Fruit fly (Drosophila melanogaster) S2 (cell line): Measurements from ENCODE around the gene btv.
A peak's percentile ranks its signal among the peaks of the same experiment; 100 is the strongest.

ENCODE experiments used
- CG8478 ChIP-seq: fragments of >200 bp; optimal IDR thresholded peaks from 2 replicates; lab custom pipeline; 2018
- CTCF ChIP-seq, 2 experiments: fragments of >200 bp; optimal IDR thresholded peaks; 2 replicates each; lab custom pipeline; 2018

btv gene

dm6 chr2L:17972999-17973398, 9.3 kb downstream of the btv start:
- TF ChIP-seq CG8478 (lab: Kevin White, UChicago) = no peak
- no peak for TF ChIP-seq CTCF (optimal IDR thresholded peaks at IDR 0.05; lab: Kevin White, UChicago)

- TF ChIP-seq CTCF (optimal IDR thresholded peaks at IDR 0.05; lab: Kevin White, UChicago) (peak; percentile 34 to 51), CG8478 (lab: Kevin White, UChicago) (no peak)
Observed at dm6 chr2L:17963710-17964109, 18.6 kb downstream of the btv start.

- TF ChIP-seq CG8478 (lab: Kevin White, UChicago) = no peak
- TF ChIP-seq CTCF (optimal IDR thresholded peaks at IDR 0.05; lab: Kevin White, UChicago) = peak; percentile 72 to 81
Observed at dm6 chr2L:17963071-17963567, 19.2 kb downstream of the btv start, which contains the start of gene CG5674. CG5674 (plus strand) TSS chr2L:17963379.

dm6 chr2L:17960214-17960613, 22.1 kb downstream of the btv start:
- TF ChIP-seq CG8478 (lab: Kevin White, UChicago) = no peak
- TF ChIP-seq CTCF (optimal IDR thresholded peaks at IDR 0.05; lab: Kevin White, UChicago) = peak; percentile 85 to 88

- TF ChIP-seq CTCF (optimal IDR thresholded peaks at IDR 0.05; lab: Kevin White, UChicago) (peak; percentile 54 to 75), CG8478 (lab: Kevin White, UChicago) (no peak)
Observed at dm6 chr2L:17958306-17958705, 24.0 kb downstream of the btv start.

- TF ChIP-seq CTCF (optimal IDR thresholded peaks at IDR 0.05; lab: Kevin White, UChicago) = peak; percentile 67 to 74
Observed at dm6 chr2L:17953281-17953680, 29.0 kb downstream of the btv start.

dm6 chr2L:17921527-17921926, 60.7 kb downstream of the btv start:
- TF ChIP-seq CG8478 (lab: Kevin White, UChicago) (no peak), CTCF (optimal IDR thresholded peaks at IDR 0.05; lab: Kevin White, UChicago) (no peak)

- TF ChIP-seq CTCF (optimal IDR thresholded peaks at IDR 0.05; lab: Kevin White, UChicago) (no peak), CG8478 (lab: Kevin White, UChicago) (no peak)
Observed at dm6 chr2L:17914923-17915322, 67.3 kb downstream of the btv start, which contains the start of gene CG43271. CG43271 (minus strand) TSS chr2L:17915023.
